Fruit fly (Drosophila melanogaster): ENCODE results near the gene TAF1B.

Gene TAF1B

DNA sequence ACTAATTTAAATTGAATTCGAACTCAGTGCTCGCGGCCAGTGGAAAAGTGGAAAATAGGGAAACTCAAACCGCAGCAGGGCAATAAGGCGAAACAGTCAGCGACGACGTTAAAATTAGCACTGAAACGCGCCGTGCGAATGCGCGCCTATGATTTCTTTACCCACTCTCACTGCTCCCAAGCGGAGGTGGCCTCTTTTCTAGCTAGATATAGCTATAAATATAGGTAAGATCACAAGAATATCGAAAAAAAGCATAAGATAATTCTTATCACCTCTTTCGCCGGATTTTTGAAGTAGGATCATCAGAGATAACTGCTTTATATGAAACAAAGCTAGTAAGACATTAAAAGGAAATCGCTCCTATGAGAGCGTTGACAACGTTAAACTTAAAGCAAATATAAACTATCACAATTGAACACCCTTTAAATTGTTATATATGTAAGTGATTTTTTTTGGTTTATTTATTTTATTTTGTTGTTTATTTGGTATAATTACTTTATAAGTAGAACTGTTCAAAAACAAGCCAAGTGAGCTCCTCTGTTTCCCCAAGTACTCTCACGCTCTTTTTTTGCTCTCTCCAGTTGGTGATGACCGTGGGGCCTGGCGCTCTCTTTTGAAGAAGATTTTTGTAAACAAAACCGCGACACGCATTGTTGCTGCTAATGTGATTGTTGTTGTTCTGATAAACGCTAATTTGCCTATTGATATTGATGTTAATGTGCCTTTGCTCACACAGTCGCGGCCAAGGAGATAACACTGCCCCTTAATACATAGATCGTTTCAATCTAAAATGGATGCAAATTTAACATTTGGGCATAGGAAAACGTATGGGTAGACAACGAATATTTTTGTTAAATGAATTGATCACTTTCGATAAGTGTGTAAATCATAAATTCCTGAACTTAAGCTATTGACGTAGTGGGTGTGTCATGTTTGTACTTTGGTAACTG is 4.1 kb downstream of the TAF1B start, which contains the start of gene tws (continued):
- TF ChIP-seq CG4424 (GFP tag; optimal IDR thresholded peaks at IDR 0.05) (peak; percentile 43), CG6272 (GFP tag; IDR thresholded peaks at IDR 0.05) (no peak), CG14441 (GFP tag; IDR thresholded peaks at IDR 0.05) (peak; percentile 72), ems (GFP tag; optimal IDR thresholded peaks at IDR 0.05) (peak; percentile 35), Nf-YA (GFP tag; IDR thresholded peaks at IDR 0.05) (no peak), CG16779 (GFP tag; IDR thresholded peaks at IDR 0.05) (no peak), Mad (GFP tag; optimal IDR thresholded peaks at IDR 0.05) (peak; percentile 16), tap (tag; optimal IDR thresholded peaks at IDR 0.05) (peak; percentile 38), Mrtf (GFP tag; IDR thresholded peaks at IDR 0.05) (0 out of 3 replicates have a peak, but pooled peaks have one; percentile 48), lilli (GFP tag; optimal IDR thresholded peaks at IDR 0.05) (peak; percentile 44), CG3726 (GFP tag; IDR thresholded peaks at IDR 0.05) (peak; percentile 41; the same call in 1 of the 3 replicates), HmgZ (tag; optimal IDR thresholded peaks at IDR 0.05) (peak; percentile 32), yki (optimal IDR thresholded peaks at IDR 0.05) (peak; percentile 30), CG18262 (tag; optimal IDR thresholded peaks at IDR 0.05) (peak; percentile 57), pb (GFP tag; optimal IDR thresholded peaks at IDR 0.05) (peak; percentile 50), Asciz (GFP tag; optimal IDR thresholded peaks at IDR 0.05) (peak; percentile 42), Hr51 (GFP tag; optimal IDR thresholded peaks at IDR 0.05) (peak in 1 of 2 experiments; percentile 61), eyg (GFP tag; optimal IDR thresholded peaks at IDR 0.05) (peak; percentile 48), ham (GFP tag; IDR thresholded peaks at IDR 0.05) (no peak), CG1529 (GFP tag; optimal IDR thresholded peaks at IDR 0.05) (peak; percentile 24), BEAF-32 (GFP tag; optimal IDR thresholded peaks at IDR 0.05) (no peak), cato (GFP tag; optimal IDR thresholded peaks at IDR 0.05; ENCODE audit: borderline replicate concordance) (no peak), kah (GFP tag; optimal IDR thresholded peaks at IDR 0.05) (no peak), Dbx (GFP tag; IDR thresholded peaks at IDR 0.05) (0 out of 3 replicates have a peak, but pooled peaks have one; percentile 27), CG4730 (GFP tag; IDR thresholded peaks at IDR 0.05) (no peak), pfk (GFP tag; optimal IDR thresholded peaks at IDR 0.05) (no peak), Tbp (GFP tag; optimal IDR thresholded peaks at IDR 0.05) (no peak), so (GFP tag; IDR thresholded peaks at IDR 0.05) (peak; percentile 86; the same call in 2 of the 3 replicates), CG33213 (GFP tag; optimal IDR thresholded peaks at IDR 0.05) (peak; percentile 19), grn (GFP tag; optimal IDR thresholded peaks at IDR 0.05) (no peak), nom (GFP tag; optimal IDR thresholded peaks at IDR 0.05) (peak; percentile 35), Kr (GFP tag; optimal IDR thresholded peaks at IDR 0.05) (no peak), gsb (GFP tag; IDR thresholded peaks at IDR 0.05) (no peak), kay (GFP tag; optimal IDR thresholded peaks at IDR 0.05) (no peak), seq (GFP tag; IDR thresholded peaks at IDR 0.05) (peak; percentile 66), sc (optimal IDR thresholded peaks at IDR 0.05) (no peak), sc (GFP tag; optimal IDR thresholded peaks at IDR 0.05) (no peak), CG13624 (GFP tag; optimal IDR thresholded peaks at IDR 0.05) (peak; percentile 41), CG6854 (GFP tag; optimal IDR thresholded peaks at IDR 0.05) (peak; percentile 53), zfh1 (GFP tag; IDR thresholded peaks at IDR 0.05) (peak; percentile 38; the same call in 2 of the 3 replicates), otp (GFP tag; IDR thresholded peaks at IDR 0.05) (peak; percentile 75), CTCF (GFP tag; optimal IDR thresholded peaks at IDR 0.05) (peak; percentile 7), Stat92E (GFP tag; optimal IDR thresholded peaks at IDR 0.05) (no peak), mld (GFP tag; IDR thresholded peaks at IDR 0.05; ENCODE audit: partially characterized antibody) (no peak), CG13296 (GFP tag; optimal IDR thresholded peaks at IDR 0.05) (peak; percentile 10), CG6689 (GFP tag; IDR thresholded peaks at IDR 0.05) (no peak), CG8765 (GFP tag; IDR thresholded peaks at IDR 0.05) (no peak), ap (GFP tag; IDR thresholded peaks at IDR 0.05) (no peak), lab (GFP tag; optimal IDR thresholded peaks at IDR 0.05) (peak; percentile 75), sob (GFP tag; IDR thresholded peaks at IDR 0.05) (0 out of 2 replicates have a peak, but pooled peaks have one; percentile 36)
